Fruit fly (Drosophila melanogaster) whole organism, embryonic: ENCODE results near the gene RabX5.

Source experiments
- Aef1 ChIP-seq: fragments of 200-800 bp; sonication (Bioruptor generic); IDR thresholded peaks from 3 replicates; pipeline ENCODE4 v1.3.6; 2022; ENCODE audit warnings: missing biosample characterization, missing genetic modification characterization
- Asciz ChIP-seq: fragments of 200-800 bp; sonication (Bioruptor generic); optimal IDR thresholded peaks from 2 replicates; lab custom pipeline; 2017; ENCODE audit warnings: missing biosample characterization, mild to moderate bottlenecking, missing genetic modification characterization, missing genetic modification reagents
- Atf6 ChIP-seq: fragments of 200-800 bp; sonication (Bioruptor generic); IDR thresholded peaks from 2 replicates; pipeline ENCODE4 v1.3.6; 2022; ENCODE audit warnings: missing biosample characterization, missing genetic modification characterization
- B-H1 ChIP-seq: fragments of 200-800 bp; sonication (Bioruptor generic); IDR thresholded peaks from 3 replicates; pipeline ENCODE4 v1.3.6; 2022; ENCODE audit warnings: missing biosample characterization, missing genetic modification characterization
- CG10147 ChIP-seq: fragments of 200-800 bp; sonication (Bioruptor generic); optimal IDR thresholded peaks from 2 replicates; lab custom pipeline; 2019; ENCODE audit warnings: missing biosample characterization, mild to moderate bottlenecking, missing genetic modification characterization, moderate library complexity
- CG10431 ChIP-seq: fragments of 200-800 bp; sonication (Bioruptor generic); optimal IDR thresholded peaks from 3 replicates; lab custom pipeline; 2018; ENCODE audit warnings: missing biosample characterization, mild to moderate bottlenecking, missing genetic modification characterization
- CG10543 ChIP-seq: fragments of 200-800 bp; sonication (Bioruptor generic); optimal IDR thresholded peaks from 3 replicates; lab custom pipeline; 2017; ENCODE audit warnings: missing biosample characterization, mild to moderate bottlenecking, missing genetic modification characterization, moderate library complexity
- CG10959 ChIP-seq: fragments of 200-800 bp; sonication (Bioruptor generic); IDR thresholded peaks from 2 replicates; pipeline ENCODE4 v1.3.6; 2022; ENCODE audit warnings: missing biosample characterization, missing genetic modification characterization
- CG11456 ChIP-seq: fragments of 200-800 bp; sonication (Bioruptor generic); IDR thresholded peaks from 3 replicates; pipeline ENCODE4 v1.3.6; 2022; ENCODE audit warnings: missing biosample characterization, missing genetic modification characterization
- CG17328 ChIP-seq: fragments of 200-800 bp; sonication (Bioruptor generic); IDR thresholded peaks from 2 replicates; pipeline ENCODE4 v1.3.6; 2022; ENCODE audit warnings: missing biosample characterization, missing genetic modification characterization
- CG18619 ChIP-seq: fragments of 200-800 bp; sonication (Bioruptor generic); optimal IDR thresholded peaks from 3 replicates; lab custom pipeline; 2017; ENCODE audit warnings: missing biosample characterization, mild to moderate bottlenecking, missing genetic modification characterization
- CG31224 ChIP-seq: fragments of 200-800 bp; sonication (Bioruptor generic); IDR thresholded peaks from 2 replicates; pipeline ENCODE4 v1.3.6; 2022; ENCODE audit warnings: missing biosample characterization, missing genetic modification characterization
- CG32767 ChIP-seq: fragments of 200-800 bp; sonication (Bioruptor generic); IDR thresholded peaks from 2 replicates; pipeline ENCODE4 v1.3.6; 2022; ENCODE audit warnings: missing biosample characterization, missing genetic modification characterization
- CG6272 ChIP-seq: fragments of 200-800 bp; sonication (Bioruptor generic); IDR thresholded peaks from 2 replicates; pipeline ENCODE4 v1.3.6; 2022; ENCODE audit warnings: missing biosample characterization, missing genetic modification characterization
- CG7357 ChIP-seq: fragments of 200-800 bp; sonication (Bioruptor generic); IDR thresholded peaks from 3 replicates; pipeline ENCODE4 v1.3.6; 2022; ENCODE audit warnings: missing biosample characterization, missing genetic modification characterization
- CkIIα-i1 ChIP-seq: fragments of 200-800 bp; sonication (Bioruptor generic); IDR thresholded peaks from 2 replicates; pipeline ENCODE4 v1.3.6; 2022; ENCODE audit warnings: missing biosample characterization, missing genetic modification characterization
- H15 ChIP-seq: fragments of 200-800 bp; sonication (Bioruptor generic); IDR thresholded peaks from 3 replicates; pipeline ENCODE4 v1.3.6; 2022; ENCODE audit warnings: missing biosample characterization, missing genetic modification characterization
- Hand ChIP-seq: fragments of 200-800 bp; sonication (Bioruptor generic); optimal IDR thresholded peaks from 2 replicates; lab custom pipeline; 2017; ENCODE audit warnings: mild to moderate bottlenecking, missing biosample characterization, missing genetic modification reagents, missing genetic modification characterization
- Hey ChIP-seq: fragments of 200-800 bp; sonication (Bioruptor generic); optimal IDR thresholded peaks from 3 replicates; lab custom pipeline; 2018; ENCODE audit warnings: missing biosample characterization, mild to moderate bottlenecking, missing genetic modification characterization
- Hr51 ChIP-seq, 2 experiments: fragments of 200-800 bp; sonication (Bioruptor generic); optimal IDR thresholded peaks; 2 replicates in 1 of 2; 3 replicates in 1 of 2; lab custom pipeline; 2016 to 2018; ENCODE audit warnings: missing biosample characterization in 2 of 2, missing genetic modification characterization in 2 of 2, mild to moderate bottlenecking in 1 of 2, moderate library complexity in 1 of 2
- Mad ChIP-seq: fragments of 200-800 bp; sonication (Bioruptor generic); optimal IDR thresholded peaks from 2 replicates; lab custom pipeline; 2016; ENCODE audit warnings: missing biosample characterization, missing genetic modification characterization
- Mes4 ChIP-seq: fragments of 200-800 bp; sonication (Bioruptor generic); optimal IDR thresholded peaks from 2 replicates; lab custom pipeline; 2016; ENCODE audit warnings: missing biosample characterization, missing genetic modification characterization
- NFAT ChIP-seq: fragments of 200-800 bp; sonication (Bioruptor generic); IDR thresholded peaks from 2 replicates; pipeline ENCODE4 v1.3.6; 2022; ENCODE audit warnings: missing biosample characterization, missing genetic modification characterization
- Optix ChIP-seq: fragments of 200-800 bp; sonication (Bioruptor generic); IDR thresholded peaks from 3 replicates; pipeline ENCODE4 v1.3.6; 2022; ENCODE audit warnings: missing biosample characterization, missing genetic modification characterization
- Ravus ChIP-seq: fragments of 200-800 bp; sonication (Bioruptor generic); IDR thresholded peaks from 2 replicates; pipeline ENCODE4 v1.3.6; 2022; ENCODE audit warnings: missing biosample characterization, missing genetic modification characterization
- Ssrp ChIP-seq: fragments of 200-800 bp; sonication (Bioruptor generic); optimal IDR thresholded peaks from 2 replicates; lab custom pipeline; 2018; ENCODE audit warnings: missing biosample characterization, mild to moderate bottlenecking, missing genetic modification characterization, moderate library complexity
- Xbp1 ChIP-seq: fragments of 200-800 bp; sonication (Bioruptor generic); optimal IDR thresholded peaks from 3 replicates; lab custom pipeline; 2016; ENCODE audit warnings: missing biosample characterization, mild to moderate bottlenecking, missing genetic modification characterization
- YL-1 ChIP-seq: fragments of 200-800 bp; sonication (Bioruptor generic); optimal IDR thresholded peaks from 3 replicates; lab custom pipeline; 2017; ENCODE audit warnings: missing biosample characterization, mild to moderate bottlenecking, missing genetic modification characterization
- cas ChIP-seq: fragments of 200-800 bp; sonication (Bioruptor generic); IDR thresholded peaks from 2 replicates; pipeline ENCODE4 v1.3.6; 2022; ENCODE audit warnings: missing biosample characterization, missing genetic modification characterization
- chinmo ChIP-seq: fragments of 200-800 bp; sonication (Bioruptor generic); IDR thresholded peaks from 4 replicates; pipeline ENCODE4 v1.3.6; 2022; ENCODE audit warnings: missing biosample characterization, missing genetic modification characterization; ENCODE audit not compliant: partially characterized antibody
- ci ChIP-seq: fragments of 200-800 bp; sonication (Bioruptor generic); IDR thresholded peaks from 3 replicates; pipeline ENCODE4 v1.3.6; 2022; ENCODE audit warnings: missing biosample characterization, missing genetic modification characterization
- en ChIP-seq: fragments of 200-800 bp; sonication (Bioruptor generic); optimal IDR thresholded peaks from 2 replicates; lab custom pipeline; 2016; ENCODE audit warnings: missing biosample characterization, missing genetic modification characterization
- hbn ChIP-seq: fragments of 200-800 bp; sonication (Bioruptor generic); IDR thresholded peaks from 2 replicates; pipeline ENCODE4 v1.3.6; 2022; ENCODE audit warnings: missing biosample characterization, missing genetic modification characterization; ENCODE audit not compliant: partially characterized antibody
- hkb ChIP-seq, 2 experiments: fragments of 200-800 bp in 1 of 2; fragments of >200 bp in 1 of 2; sonication (Bioruptor generic) in 1 of 2; IDR thresholded peaks in 1 of 2; optimal IDR thresholded peaks in 1 of 2; 2 replicates each; pipeline versions ENCODE4 v1.3.6 to Lab custom; 2017 to 2022; ENCODE audit warnings: missing biosample characterization in 1 of 2, missing genetic modification characterization in 1 of 2
- hth ChIP-seq: fragments of >200 bp; optimal IDR thresholded peaks from 2 replicates; lab custom pipeline; 2017; ENCODE audit warnings: inconsistent platforms
- kni ChIP-seq: fragments of 200-800 bp; sonication (Bioruptor generic); optimal IDR thresholded peaks from 3 replicates; lab custom pipeline; 2017; ENCODE audit warnings: mild to moderate bottlenecking, missing biosample characterization, missing genetic modification reagents, missing genetic modification characterization
- knrl ChIP-seq: fragments of 200-800 bp; sonication (Bioruptor generic); IDR thresholded peaks from 3 replicates; pipeline ENCODE4 v1.3.6; 2022; ENCODE audit warnings: missing biosample characterization, missing genetic modification characterization; ENCODE audit not compliant: partially characterized antibody
- lilli ChIP-seq: fragments of 200-800 bp; sonication (Bioruptor generic); optimal IDR thresholded peaks from 3 replicates; lab custom pipeline; 2016; ENCODE audit warnings: missing biosample characterization, missing genetic modification characterization
- mam ChIP-seq: fragments of 200-800 bp; sonication (Bioruptor generic); optimal IDR thresholded peaks from 3 replicates; lab custom pipeline; 2016; ENCODE audit warnings: missing biosample characterization, missing genetic modification characterization
- nau ChIP-seq: fragments of 200-800 bp; sonication (Bioruptor generic); optimal IDR thresholded peaks from 3 replicates; lab custom pipeline; 2017; ENCODE audit warnings: missing biosample characterization, mild to moderate bottlenecking, missing genetic modification characterization, missing genetic modification reagents
- nom ChIP-seq: fragments of 200-800 bp; sonication (Bioruptor generic); optimal IDR thresholded peaks from 2 replicates; lab custom pipeline; 2017; ENCODE audit warnings: missing biosample characterization, missing genetic modification characterization, mild to moderate bottlenecking, moderate library complexity, missing genetic modification reagents
- p53 ChIP-seq: fragments of 200-800 bp; sonication (Bioruptor generic); optimal IDR thresholded peaks from 2 replicates; lab custom pipeline; 2016; ENCODE audit warnings: missing biosample characterization, missing genetic modification characterization
- pb ChIP-seq: fragments of 200-800 bp; sonication (Bioruptor generic); optimal IDR thresholded peaks from 3 replicates; lab custom pipeline; 2016; ENCODE audit warnings: missing biosample characterization, missing genetic modification characterization
- pho ChIP-seq: fragments of 200-800 bp; sonication (Bioruptor generic); optimal IDR thresholded peaks from 2 replicates; lab custom pipeline; 2016; ENCODE audit warnings: missing biosample characterization, missing genetic modification characterization
- pros ChIP-seq: fragments of 200-800 bp; sonication (Bioruptor generic); optimal IDR thresholded peaks from 3 replicates; lab custom pipeline; 2019; ENCODE audit warnings: missing biosample characterization, mild to moderate bottlenecking, missing genetic modification characterization, moderate library complexity
- ro ChIP-seq: fragments of 200-800 bp; sonication (Bioruptor generic); IDR thresholded peaks from 2 replicates; pipeline ENCODE4 v1.3.6; 2022; ENCODE audit warnings: missing biosample characterization, missing genetic modification characterization
- sd ChIP-seq: fragments of 200-800 bp; sonication (Bioruptor generic); optimal IDR thresholded peaks from 3 replicates; lab custom pipeline; 2018; ENCODE audit warnings: missing biosample characterization, mild to moderate bottlenecking, missing genetic modification characterization, moderate library complexity
- shn ChIP-seq: fragments of 200-800 bp; sonication (Bioruptor generic); optimal IDR thresholded peaks from 3 replicates; lab custom pipeline; 2016; ENCODE audit warnings: missing biosample characterization, missing genetic modification characterization
- sob ChIP-seq: fragments of 200-800 bp; sonication (Bioruptor generic); IDR thresholded peaks from 2 replicates; pipeline ENCODE4 v1.3.6; 2022; ENCODE audit warnings: missing biosample characterization, missing genetic modification characterization
- ttk ChIP-seq: fragments of 200-800 bp; sonication (Bioruptor generic); IDR thresholded peaks from 2 replicates; pipeline ENCODE4 v2.1.2; 2022; ENCODE audit warnings: missing biosample characterization, missing genetic modification characterization

Gene RabX5

dm6 chr3L:1628176-1628866 lies 41.6 kb downstream of the RabX5 start, which contains the start of gene CG13928 (continued):
- TF ChIP-seq pb (GFP tag; lab: Kevin White, UChicago) (no peak), sd (tag; lab: Kevin White, UChicago) (no peak), B-H1 (GFP tag; lab: Robert Waterston, UW) (no peak), CG7357 (GFP tag; lab: Robert Waterston, UW) (no peak), Hey (no peak), CG10431 (GFP tag; lab: Kevin White, UChicago) (no peak), cas (GFP tag; lab: Robert Waterston, UW) (no peak), hkb (optimal IDR thresholded peaks at IDR 0.05; lab: Kevin White, UChicago) (no peak), hkb (GFP tag; IDR thresholded peaks at IDR 0.05; lab: Robert Waterston, UW) (no peak), pros (no peak), CG10147 (no peak), hth (no peak), CG18619 (GFP tag; lab: Kevin White, UChicago) (no peak), ro (GFP tag; lab: Robert Waterston, UW) (no peak), mam (GFP tag; lab: Kevin White, UChicago) (no peak), NFAT (0 out of 2 replicates have a peak, but pooled peaks have one; percentile 36), knrl (GFP tag; lab: Robert Waterston, UW) (0 out of 3 replicates have a peak, but pooled peaks have one; percentile 11), CG17328 (no peak), CG32767 (GFP tag; lab: Robert Waterston, UW) (no peak), CG10543 (peak; percentile 19), chinmo (GFP tag; lab: Robert Waterston, UW) (peak; percentile 73; the same call in 1 of the 4 replicates), Ravus (no peak), hbn (GFP tag; lab: Robert Waterston, UW) (no peak), CG31224 (GFP tag; lab: Robert Waterston, UW) (no peak), kni (GFP tag; lab: Kevin White, UChicago) (no peak), p53 (GFP tag; lab: Kevin White, UChicago) (no peak), Atf6 (0 out of 2 replicates have a peak, but pooled peaks have one; percentile 5), nau (GFP tag; lab: Kevin White, UChicago) (no peak), lilli (GFP tag; lab: Kevin White, UChicago) (no peak), H15 (no peak), CkIIα-i1 (GFP tag; lab: Robert Waterston, UW) (no peak), ci (no peak), sob (GFP tag; lab: Robert Waterston, UW) (no peak), Asciz (no peak), Hr51 (GFP tag; optimal IDR thresholded peaks at IDR 0.05; lab: Kevin White, UChicago) (no peak), Xbp1 (GFP tag; lab: Kevin White, UChicago) (no peak), shn (GFP tag; lab: Kevin White, UChicago) (no peak), CG6272 (no peak), pho (GFP tag; lab: Kevin White, UChicago) (no peak), YL-1 (no peak), Aef1 (GFP tag; lab: Robert Waterston, UW) (no peak), Hand (no peak), Optix (no peak), en (GFP tag; lab: Kevin White, UChicago) (no peak), CG11456 (no peak), CG10959 (GFP tag; lab: Robert Waterston, UW) (no peak), ttk (GFP tag; lab: Robert Waterston, UW) (0 out of 2 replicates have a peak, but pooled peaks have one; percentile 17), nom (GFP tag; lab: Kevin White, UChicago) (peak; percentile 23), Mes4 (GFP tag; lab: Kevin White, UChicago) (no peak), Mad (no peak), Ssrp (no peak)
